Fruit fly (Drosophila melanogaster): ENCODE data around the gene m.

The m gene

DNA sequence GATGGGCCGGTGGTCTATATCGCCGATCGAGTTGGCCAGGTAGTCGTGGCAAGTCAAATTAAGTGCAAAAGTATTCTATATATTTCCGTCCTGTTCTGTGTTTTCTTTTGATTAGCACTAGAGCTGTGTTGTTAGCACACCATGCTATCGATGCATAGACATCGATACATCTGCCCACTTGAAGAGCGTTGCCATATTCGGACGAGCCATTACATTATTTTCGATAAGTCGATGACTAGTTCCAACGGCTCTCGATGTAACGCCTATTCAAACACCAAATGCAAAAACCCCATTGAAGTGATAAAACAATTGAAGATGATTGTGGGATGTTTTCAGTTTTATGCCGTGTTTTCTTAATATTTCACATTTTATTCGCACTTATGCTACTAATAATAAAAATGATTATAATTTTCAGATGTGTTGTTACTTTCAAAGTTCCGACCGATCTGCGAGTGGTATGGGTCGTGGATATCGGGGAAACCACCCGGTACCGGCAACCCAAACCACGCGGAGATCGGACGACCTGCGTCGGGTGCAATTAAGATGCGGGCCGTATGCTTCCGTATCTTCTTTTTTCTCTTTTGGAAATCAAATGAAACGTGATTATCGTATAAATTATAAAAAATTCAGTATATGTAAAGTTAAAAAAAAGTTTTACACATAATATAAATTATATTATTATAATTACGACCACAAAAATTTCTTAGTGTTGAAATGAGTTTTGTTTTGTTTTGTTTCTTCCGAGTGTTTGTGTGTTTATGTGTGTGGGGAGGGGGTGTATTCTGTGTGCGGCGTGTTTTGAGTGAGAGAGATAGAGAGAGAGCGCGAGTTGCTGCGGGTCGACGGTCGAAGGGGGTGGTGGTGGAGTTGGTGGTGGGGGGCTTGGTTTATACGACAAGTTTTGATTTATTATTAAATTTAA, 44.0 kb upstream of the m start, which contains the start of gene FucT6 (continued):
- peak; percentile 81 for TF ChIP-seq vnd (GFP tag; IDR thresholded peaks at IDR 0.05; ENCODE audit: partially characterized antibody)
- TF ChIP-seq danr (GFP tag; IDR thresholded peaks at IDR 0.05) = no peak
- no peak for TF ChIP-seq CG2199 (GFP tag; IDR thresholded peaks at IDR 0.05)
- TF ChIP-seq Dll (GFP tag; IDR thresholded peaks at IDR 0.05; ENCODE audit: partially characterized antibody) = peak; percentile 83
- peak; percentile 78 for TF ChIP-seq E2f2 (GFP tag; IDR thresholded peaks at IDR 0.05)
- peak in 1 of 2 experiments; percentile 33 for TF ChIP-seq bsh (GFP tag; optimal IDR thresholded peaks at IDR 0.05)
- TF ChIP-seq CG3281 (GFP tag; optimal IDR thresholded peaks at IDR 0.05) = peak; percentile 21
- no peak for TF ChIP-seq trh (GFP tag; optimal IDR thresholded peaks at IDR 0.05)
- peak; percentile 82 for TF ChIP-seq mld (GFP tag; IDR thresholded peaks at IDR 0.05; ENCODE audit: partially characterized antibody)
- no peak for TF ChIP-seq Hr78 (GFP tag; optimal IDR thresholded peaks at IDR 0.05)
- no peak for TF ChIP-seq ems (GFP tag; optimal IDR thresholded peaks at IDR 0.05)
- peak; percentile 21 for TF ChIP-seq cwo (GFP tag; optimal IDR thresholded peaks at IDR 0.05)
- peak; percentile 79 for TF ChIP-seq CG4617 (GFP tag; optimal IDR thresholded peaks at IDR 0.05; ENCODE audit: borderline replicate concordance)
- TF ChIP-seq grn (GFP tag; optimal IDR thresholded peaks at IDR 0.05) = no peak
- TF ChIP-seq crp (GFP tag; optimal IDR thresholded peaks at IDR 0.05) = peak in 1 of 2 experiments; percentile 29
- peak; percentile 16 for TF ChIP-seq HmgD (GFP tag; optimal IDR thresholded peaks at IDR 0.05)
- no peak for TF ChIP-seq CG8478 (optimal IDR thresholded peaks at IDR 0.05)
- no peak for TF ChIP-seq Bteb2 (GFP tag; optimal IDR thresholded peaks at IDR 0.05)
- TF ChIP-seq CG6791 (GFP tag; IDR thresholded peaks at IDR 0.05; ENCODE audit: partially characterized antibody) = peak; percentile 90
- TF ChIP-seq CG13775 (GFP tag; optimal IDR thresholded peaks at IDR 0.05) = peak; percentile 9
- TF ChIP-seq CG10267 (tag; optimal IDR thresholded peaks at IDR 0.05) = peak; percentile 62
- peak; percentile 17 for TF ChIP-seq PHDP (tag; optimal IDR thresholded peaks at IDR 0.05)
- TF ChIP-seq dm (GFP tag; optimal IDR thresholded peaks at IDR 0.05) = peak; percentile 20
- peak; percentile 54 for TF ChIP-seq cg (GFP tag; optimal IDR thresholded peaks at IDR 0.05)
- TF ChIP-seq HLH4C (GFP tag; IDR thresholded peaks at IDR 0.05; ENCODE audit: partially characterized antibody) = peak; percentile 87
- peak; percentile 58 for TF ChIP-seq CoRest (tag; optimal IDR thresholded peaks at IDR 0.05)
- TF ChIP-seq tap (tag; optimal IDR thresholded peaks at IDR 0.05) = peak; percentile 47
- no peak; the same call in 2 of the 3 replicates for TF ChIP-seq CG17361 (GFP tag; IDR thresholded peaks at IDR 0.05)
- peak; percentile 91 for TF ChIP-seq z (GFP tag; IDR thresholded peaks at IDR 0.05)
- TF ChIP-seq Meics (GFP tag; optimal IDR thresholded peaks at IDR 0.05) = peak; percentile 18
- TF ChIP-seq CG33213 (GFP tag; optimal IDR thresholded peaks at IDR 0.05) = peak; percentile 32
- peak; percentile 17 for TF ChIP-seq pho (GFP tag; optimal IDR thresholded peaks at IDR 0.05)
- TF ChIP-seq CHES-1-like (GFP tag; optimal IDR thresholded peaks at IDR 0.05) = peak; percentile 37
- no peak for TF ChIP-seq ro (GFP tag; IDR thresholded peaks at IDR 0.05)
- no peak; the same call in 1 of the 3 replicates for TF ChIP-seq row (GFP tag; IDR thresholded peaks at IDR 0.05)
- TF ChIP-seq unc-4 (GFP tag; IDR thresholded peaks at IDR 0.05; ENCODE audit: partially characterized antibody) = peak; percentile 85
- peak in 1 of 2 experiments; percentile 32 for TF ChIP-seq Eip74EF (GFP tag; optimal IDR thresholded peaks at IDR 0.05)
- no peak for TF ChIP-seq CG3407 (GFP tag; optimal IDR thresholded peaks at IDR 0.05)
- peak; percentile 8 for TF ChIP-seq D19A (tag; optimal IDR thresholded peaks at IDR 0.05)
- TF ChIP-seq Lhr (GFP tag; optimal IDR thresholded peaks at IDR 0.05) = peak; percentile 39
- TF ChIP-seq HHEX (GFP tag; optimal IDR thresholded peaks at IDR 0.05) = no peak
- TF ChIP-seq CG2116 (GFP tag; optimal IDR thresholded peaks at IDR 0.05) = peak; percentile 86
- TF ChIP-seq H2.0 (GFP tag; IDR thresholded peaks at IDR 0.05) = no peak
- TF ChIP-seq gcm (GFP tag; optimal IDR thresholded peaks at IDR 0.05) = peak; percentile 61
- TF ChIP-seq gem (tag; optimal IDR thresholded peaks at IDR 0.05) = peak; percentile 25
- TF ChIP-seq al (GFP tag; IDR thresholded peaks at IDR 0.05) = no peak
- TF ChIP-seq pzg (GFP tag; optimal IDR thresholded peaks at IDR 0.05) = peak; percentile 94
